Worm (Caenorhabditis elegans): ENCODE measurements around the gene F53F1.4.

The F53F1.4 gene

DNA sequence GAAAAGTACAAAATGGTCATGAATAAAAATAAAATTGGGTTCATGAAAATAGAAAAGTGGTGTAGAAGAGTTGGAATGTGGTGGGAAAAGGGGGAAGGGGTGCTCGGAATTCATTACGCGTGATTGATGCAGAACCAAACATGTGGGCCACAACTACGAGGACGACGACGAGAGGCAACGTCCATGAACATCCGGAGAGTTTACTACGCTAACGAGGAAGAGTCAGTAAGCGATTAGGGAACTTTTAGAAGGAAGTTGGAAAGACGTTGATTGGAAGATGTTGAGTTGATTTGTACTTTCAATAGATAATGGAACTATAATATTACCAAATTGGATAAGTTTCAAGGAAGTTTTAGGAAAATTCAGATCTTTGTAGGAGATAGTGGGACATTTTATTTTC is 9.2 kb upstream of the F53F1.4 start:
- TF ChIP-seq lin-15B (tag; optimal IDR thresholded peaks at IDR 0.05) (no peak), lin-14 (GFP tag; optimal IDR thresholded peaks at IDR 0.05) (peak; percentile 63), skn-1 (tag; optimal IDR thresholded peaks at IDR 0.05) (no peak), irx-1 (tag; optimal IDR thresholded peaks at IDR 0.05) (no peak), dsc-1 (tag; optimal IDR thresholded peaks at IDR 0.05) (peak; percentile 38)

DNA sequence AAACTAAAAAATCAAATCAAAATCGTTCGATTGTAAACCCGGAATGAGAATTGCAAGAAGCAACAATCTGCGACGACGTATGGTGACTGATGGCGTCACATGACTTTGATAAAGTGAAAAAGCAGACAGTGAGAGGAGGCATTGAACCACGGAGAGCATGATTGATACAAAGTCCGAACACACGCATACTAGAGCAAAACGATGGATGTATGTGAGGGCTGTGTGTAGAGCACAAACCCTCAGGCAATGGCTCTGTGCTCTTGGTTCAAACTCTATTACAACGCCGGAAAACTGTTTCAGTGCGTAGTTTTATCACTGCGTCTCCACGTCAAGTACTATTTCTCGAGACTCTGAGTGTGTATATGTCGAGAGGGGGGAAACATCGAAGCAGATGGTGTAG is 8.4 kb upstream of the F53F1.4 start:
- TF ChIP-seq nhr-85 (tag) = no peak
- TF ChIP-seq lin-39 (tag; optimal IDR thresholded peaks at IDR 0.05) = peak; percentile 64
- 0 out of 2 replicates have a peak, but pooled peaks have one; percentile 23 for TF ChIP-seq nhr-19 (GFP tag; conservative IDR thresholded peaks at IDR 0.05)
- TF ChIP-seq efl-1 (optimal IDR thresholded peaks at IDR 0.05) = peak in 1 of 2 experiments; percentile 16
- TF ChIP-seq efl-1 (GFP tag; optimal IDR thresholded peaks at IDR 0.05 in 1 of 2) = peak in 1 of 2 experiments; percentile 88
- TF ChIP-seq sup-37 (GFP tag; optimal IDR thresholded peaks at IDR 0.05) = no peak
- TF ChIP-seq nhr-84 (tag; optimal IDR thresholded peaks at IDR 0.05) = no peak
- peak; percentile 38 for TF ChIP-seq snu-23 (GFP tag; optimal IDR thresholded peaks at IDR 0.05)
- TF ChIP-seq unc-130 (tag; optimal IDR thresholded peaks at IDR 0.05) = peak; percentile 2
- TF ChIP-seq rnt-1 (tag; optimal IDR thresholded peaks at IDR 0.05) = peak; percentile 70
- peak in 1 of 3 experiments; percentile 13 for TF ChIP-seq dpl-1 (GFP tag; optimal IDR thresholded peaks at IDR 0.05)
- TF ChIP-seq lin-35 (GFP tag; optimal IDR thresholded peaks at IDR 0.05) = peak in 1 of 2 experiments; percentile 3
- peak; percentile 72 for TF ChIP-seq lin-14 (GFP tag; optimal IDR thresholded peaks at IDR 0.05)
- peak in 1 of 2 experiments; percentile 19 for TF ChIP-seq mdl-1 (tag; optimal IDR thresholded peaks at IDR 0.05)
- peak; percentile 20 for TF ChIP-seq mep-1 (tag; optimal IDR thresholded peaks at IDR 0.05)
- TF ChIP-seq nhr-20 (tag; optimal IDR thresholded peaks at IDR 0.05) = peak; percentile 19
- peak; percentile 58 for TF ChIP-seq blmp-1 (tag; optimal IDR thresholded peaks at IDR 0.05)
- peak; percentile 63 for TF ChIP-seq nhr-71 (tag; optimal IDR thresholded peaks at IDR 0.05)
- no peak for TF ChIP-seq irx-1 (tag; optimal IDR thresholded peaks at IDR 0.05)
- TF ChIP-seq lsy-2 (tag; optimal IDR thresholded peaks at IDR 0.05) = peak in 1 of 2 experiments; percentile 37
- TF ChIP-seq dsc-1 (tag; optimal IDR thresholded peaks at IDR 0.05) = peak; percentile 56

DNA sequence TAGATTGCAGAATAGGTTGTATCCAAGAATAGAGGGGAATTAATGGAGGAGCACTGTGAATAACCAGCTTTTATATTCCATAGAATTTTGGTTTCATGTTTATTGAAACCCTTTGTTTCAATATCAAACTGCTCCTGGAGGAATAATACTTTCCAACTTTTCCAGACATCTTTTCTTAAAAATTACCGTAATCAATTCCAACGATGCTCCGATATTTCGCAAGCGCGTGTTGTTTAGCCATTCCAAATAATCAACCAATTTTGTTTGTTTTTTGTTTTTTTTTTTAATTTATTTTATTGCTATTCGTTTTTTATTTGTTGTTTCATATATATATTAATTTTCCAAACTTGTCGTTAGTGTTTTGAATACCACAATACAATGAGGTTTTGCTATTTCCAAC is 4.8 kb upstream of the F53F1.4 start, which contains the start of gene cutl-1:
Gene cutl-1 (minus strand): TSS at position 83 of the 400 bp plus-strand sequence.
- peak in 1 of 3 experiments; percentile 13 for TF ChIP-seq dpl-1 (GFP tag; optimal IDR thresholded peaks at IDR 0.05)
- TF ChIP-seq fkh-4 (tag; optimal IDR thresholded peaks at IDR 0.05; ENCODE audit: borderline replicate concordance) = no peak
- no peak for TF ChIP-seq vab-15 (tag; optimal IDR thresholded peaks at IDR 0.05)
- TF ChIP-seq lsy-2 (tag; optimal IDR thresholded peaks at IDR 0.05) = peak in 1 of 2 experiments; percentile 55
- no peak for TF ChIP-seq skn-1 (tag; optimal IDR thresholded peaks at IDR 0.05)
- no peak for TF ChIP-seq elt-3 (tag; optimal IDR thresholded peaks at IDR 0.05)
- TF ChIP-seq tlp-1 (tag; optimal IDR thresholded peaks at IDR 0.05) = no peak
- TF ChIP-seq isw-1 (GFP tag; IDR thresholded peaks at IDR 0.05) = no peak

DNA sequence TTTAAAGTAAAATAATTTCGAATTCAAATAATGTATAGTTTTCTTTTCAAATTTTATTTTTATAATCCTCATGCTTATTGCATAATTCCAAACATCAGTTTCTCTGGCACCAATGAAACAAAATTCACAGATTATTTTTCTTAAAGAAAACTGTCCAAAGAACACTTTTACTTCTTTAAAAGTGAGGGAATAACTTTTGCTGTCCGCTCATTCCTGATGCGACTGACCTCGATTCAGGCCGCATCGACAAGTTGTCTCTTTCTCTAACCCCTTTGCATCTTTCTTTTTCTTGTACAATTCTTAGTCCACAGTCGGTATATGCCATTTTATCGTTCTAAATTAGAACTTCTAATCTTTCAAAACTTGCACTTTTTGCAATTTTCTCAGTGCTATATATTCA is 4.4 kb upstream of the F53F1.4 start, which contains the start of gene F53F1.2:
Gene F53F1.2 (plus strand): TSS at position 306 of the 400 bp plus-strand sequence.
- TF ChIP-seq blmp-1 (tag; optimal IDR thresholded peaks at IDR 0.05) = peak; percentile 96
- TF ChIP-seq nhr-71 (tag; optimal IDR thresholded peaks at IDR 0.05) = no peak
- TF ChIP-seq nhr-47 (tag; optimal IDR thresholded peaks at IDR 0.05) = no peak
- TF ChIP-seq nhr-85 (tag) = peak; percentile 67
- TF ChIP-seq mef-2 (tag; optimal IDR thresholded peaks at IDR 0.05) = no peak
- TF ChIP-seq C34B4.2 (tag; optimal IDR thresholded peaks at IDR 0.05) = no peak
- no peak for TF ChIP-seq alr-1 (tag; optimal IDR thresholded peaks at IDR 0.05; ENCODE audit: borderline replicate concordance)
- no peak for TF ChIP-seq unc-86 (tag; optimal IDR thresholded peaks at IDR 0.05)
- TF ChIP-seq dpl-1 (GFP tag; optimal IDR thresholded peaks at IDR 0.05) = peak in 1 of 3 experiments; percentile 2

DNA sequence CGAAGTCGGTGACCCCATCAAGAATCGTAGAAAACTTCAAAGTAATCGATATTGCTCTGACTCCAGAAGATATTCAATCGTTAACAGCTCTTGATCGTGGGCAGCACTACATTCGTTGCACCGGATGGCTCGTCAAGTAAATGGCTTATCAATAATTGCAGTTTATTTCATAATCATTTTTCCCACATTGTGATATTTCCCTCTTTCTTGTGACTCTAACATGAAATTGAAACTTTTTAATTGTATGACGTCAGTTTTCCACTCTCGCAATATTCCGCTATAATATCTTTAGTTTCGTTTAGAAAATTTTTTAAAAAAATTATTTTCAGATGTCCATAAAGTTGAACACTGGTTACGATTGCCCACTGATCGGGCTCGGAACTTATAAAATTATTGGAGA is 3.0 kb upstream of the F53F1.4 start, which contains the start of gene F53F1.3:
Gene F53F1.3 (plus strand): TSS at position 330 of the 400 bp plus-strand sequence.
- TF ChIP-seq elt-2 (tag; optimal IDR thresholded peaks at IDR 0.05) (peak; percentile 14), nhr-237 (tag; optimal IDR thresholded peaks at IDR 0.05) (no peak)

Data from whole organism, L1 larva.